Worm (Caenorhabditis elegans) whole organism, midembryonic: ENCODE measurements around the gene slcr-46.3.

ENCODE experiments used
- T22C8.4 ChIP-seq: fragments of 200-800 bp; sonication (Bioruptor generic); IDR thresholded peaks from 2 replicates; pipeline ENCODE4 v1.3.6; 2022; ENCODE audit warnings: missing genetic modification characterization, missing compliant biosample characterization
- flt-1 ChIP-seq: fragments of 200-800 bp; sonication (Bioruptor generic); IDR thresholded peaks from 2 replicates; pipeline ENCODE4 v1.3.6; 2022; ENCODE audit warnings: missing genetic modification characterization, missing compliant biosample characterization

- TF ChIP-seq flt-1 (no peak), T22C8.4 (GFP tag; lab: Robert Waterston, UW) (no peak)
These were observed 32.3 kb upstream of the slcr-46.3 start, which contains the start of gene hrg-3 for ce11 chrV:9756242-9756641.
